Fruit fly (Drosophila melanogaster): ENCODE results near the gene CG42367.

The CG42367 gene

dm6 chr2L:9912570-9913260 is 17.7 kb upstream of the CG42367 start, which contains the start of the genes Etl1 and Srp54 (continued):
- TF ChIP-seq PHDP (tag; optimal IDR thresholded peaks at IDR 0.05) (no peak), Ravus (GFP tag; IDR thresholded peaks at IDR 0.05) (no peak), CG3726 (GFP tag; IDR thresholded peaks at IDR 0.05) (no peak), Bdp1 (GFP tag; optimal IDR thresholded peaks at IDR 0.05) (no peak), CG9215 (GFP tag; IDR thresholded peaks at IDR 0.05) (no peak), cg (GFP tag; optimal IDR thresholded peaks at IDR 0.05) (peak; percentile 9), CG31388 (GFP tag; optimal IDR thresholded peaks at IDR 0.05) (no peak), HLH3B (GFP tag; IDR thresholded peaks at IDR 0.05) (no peak), Meics (GFP tag; optimal IDR thresholded peaks at IDR 0.05) (no peak), onecut (GFP tag; IDR thresholded peaks at IDR 0.05) (no peak), ewg (GFP tag; optimal IDR thresholded peaks at IDR 0.05) (no peak), gfzf (GFP tag; optimal IDR thresholded peaks at IDR 0.05) (peak; percentile 67), hkb (optimal IDR thresholded peaks at IDR 0.05) (peak; percentile 84), hkb (GFP tag; IDR thresholded peaks at IDR 0.05) (no peak), dm (GFP tag; optimal IDR thresholded peaks at IDR 0.05) (no peak), sens (GFP tag) (peak; percentile 76), CG10274 (GFP tag; optimal IDR thresholded peaks at IDR 0.05) (no peak), slbo (GFP tag; IDR thresholded peaks at IDR 0.05) (peak; percentile 17; the same call in 1 of the 2 replicates), CG18599 (GFP tag; optimal IDR thresholded peaks at IDR 0.05) (no peak), CG14050 (GFP tag; IDR thresholded peaks at IDR 0.05) (no peak), CG2678 (tag; optimal IDR thresholded peaks at IDR 0.05) (peak; percentile 7), CG34224 (GFP tag; IDR thresholded peaks at IDR 0.05; ENCODE audit: partially characterized antibody) (no peak), run (tag; optimal IDR thresholded peaks at IDR 0.05) (no peak), Oaz (GFP tag; IDR thresholded peaks at IDR 0.05) (no peak), CG7271 (tag; optimal IDR thresholded peaks at IDR 0.05) (no peak), CG12942 (GFP tag; optimal IDR thresholded peaks at IDR 0.05) (no peak), CG1602 (GFP tag; optimal IDR thresholded peaks at IDR 0.05) (no peak), aop (GFP tag; IDR thresholded peaks at IDR 0.05) (no peak), CG1832 (GFP tag; optimal IDR thresholded peaks at IDR 0.05) (no peak), CG17328 (GFP tag; IDR thresholded peaks at IDR 0.05) (no peak), CG4404 (GFP tag; IDR thresholded peaks at IDR 0.05) (no peak), CG16863 (GFP tag; optimal IDR thresholded peaks at IDR 0.05) (no peak), CG12071 (GFP tag; optimal IDR thresholded peaks at IDR 0.05) (no peak), Spps (tag; optimal IDR thresholded peaks at IDR 0.05) (no peak), CG1233 (GFP tag; optimal IDR thresholded peaks at IDR 0.05) (no peak), CG6254 (GFP tag; optimal IDR thresholded peaks at IDR 0.05) (no peak), crc (GFP tag; optimal IDR thresholded peaks at IDR 0.05) (no peak), grau (tag; optimal IDR thresholded peaks at IDR 0.05) (no peak), gcm (GFP tag; optimal IDR thresholded peaks at IDR 0.05) (peak; percentile 13), phol (tag; optimal IDR thresholded peaks at IDR 0.05) (peak; percentile 42), CG11247 (GFP tag; IDR thresholded peaks at IDR 0.05) (no peak), nerfin-2 (GFP tag; IDR thresholded peaks at IDR 0.05; ENCODE audit: partially characterized antibody) (no peak), CG17612 (GFP tag; IDR thresholded peaks at IDR 0.05) (no peak), CG1603 (tag; optimal IDR thresholded peaks at IDR 0.05) (peak; percentile 0), sd (tag; optimal IDR thresholded peaks at IDR 0.05) (peak; percentile 20), twi (tag; optimal IDR thresholded peaks at IDR 0.05) (no peak), CG4424 (GFP tag; optimal IDR thresholded peaks at IDR 0.05) (peak; percentile 2), CG5953 (GFP tag; IDR thresholded peaks at IDR 0.05) (no peak), sug (tag; optimal IDR thresholded peaks at IDR 0.05) (peak; percentile 9), grn (GFP tag; optimal IDR thresholded peaks at IDR 0.05) (no peak), CG8388 (GFP tag; optimal IDR thresholded peaks at IDR 0.05) (no peak)

Data from whole organism, embryonic.